Worm (Caenorhabditis elegans) whole organism, young adult: Measurements from ENCODE around the gene W02B3.4.

Source experiments
- C17E4.6 ChIP-seq: fragments of 200-800 bp; sonication (Bioruptor generic); IDR thresholded peaks from 2 replicates; pipeline ENCODE4 v1.3.6; 2022; ENCODE audit warnings: missing genetic modification reagents, missing genetic modification characterization, missing compliant biosample characterization
- F10E7.11 ChIP-seq: sonication (generic microtip); optimal IDR thresholded peaks from 2 replicates; lab custom pipeline; 2017; ENCODE audit warnings: mild to moderate bottlenecking, missing genetic modification characterization, moderate library complexity, missing compliant biosample characterization
- F55B11.4 ChIP-seq: sonication (generic microtip); optimal IDR thresholded peaks from 2 replicates; lab custom pipeline; 2016; ENCODE audit warnings: missing compliant biosample characterization, missing genetic modification characterization, borderline replicate concordance; ENCODE audit not compliant: insufficient read depth
- K11D2.4 ChIP-seq: fragments of 200-800 bp; sonication (Bioruptor generic); IDR thresholded peaks from 2 replicates; pipeline ENCODE4 v1.3.6; 2022; ENCODE audit warnings: missing genetic modification reagents, missing genetic modification characterization, missing compliant biosample characterization
- K12H6.12 ChIP-seq: fragments of 200-800 bp; sonication (Bioruptor generic); optimal IDR thresholded peaks from 2 replicates; lab custom pipeline; 2018; ENCODE audit warnings: mild to moderate bottlenecking, missing genetic modification characterization, missing compliant biosample characterization
- Y56A3A.18 ChIP-seq: fragments of 200-800 bp; sonication (Bioruptor generic); IDR thresholded peaks from 2 replicates; pipeline ENCODE4 v1.3.6; 2022; ENCODE audit warnings: missing genetic modification reagents, missing genetic modification characterization, missing compliant biosample characterization
- ama-1 ChIP-seq, 3 experiments: fragments of 150-350 bp in 1 of 3; sonication (generic microtip) in 2 of 3; optimal IDR thresholded peaks; 2 replicates each; lab custom pipeline; 2014 to 2018; ENCODE audit warnings: missing biosample characterization in 2 of 3, missing genetic modification characterization in 2 of 3, missing genetic modification reagents in 2 of 3
- aptf-2 ChIP-seq: fragments of 200-800 bp; sonication (Bioruptor generic); conservative IDR thresholded peaks from 2 replicates; pipeline ENCODE4 v1.3.6; 2022; ENCODE audit warnings: missing genetic modification reagents, missing genetic modification characterization, missing compliant biosample characterization
- attf-3 ChIP-seq: fragments of 200-800 bp; sonication (Bioruptor generic); conservative IDR thresholded peaks from 2 replicates; pipeline ENCODE4 v1.3.6; 2022; ENCODE audit warnings: missing genetic modification reagents, missing genetic modification characterization, missing compliant biosample characterization
- attf-6 ChIP-seq: fragments of 200-800 bp; sonication (Bioruptor generic); IDR thresholded peaks from 2 replicates; pipeline ENCODE4 v1.3.6; 2022; ENCODE audit warnings: missing genetic modification reagents, missing genetic modification characterization, missing compliant biosample characterization
- cebp-1 ChIP-seq, 2 experiments: fragments of 200-800 bp in 1 of 2; sonication (Bioruptor generic) in 1 of 2; sonication (generic microtip) in 1 of 2; IDR thresholded peaks in 1 of 2; optimal IDR thresholded peaks in 1 of 2; 2 replicates each; pipeline versions ENCODE4 v1.3.6 to Lab custom; 2017 to 2022; ENCODE audit warnings: missing compliant biosample characterization in 2 of 2, missing genetic modification characterization in 2 of 2, mild to moderate bottlenecking in 1 of 2, missing genetic modification reagents in 1 of 2, moderate library complexity in 1 of 2
- ceh-27 ChIP-seq: fragments of 200-800 bp; sonication (Bioruptor generic); optimal IDR thresholded peaks from 2 replicates; lab custom pipeline; 2018; ENCODE audit warnings: mild to moderate bottlenecking, missing genetic modification characterization, moderate library complexity, missing compliant biosample characterization
- dox-1 ChIP-seq: fragments of 200-800 bp; sonication (Bioruptor generic); IDR thresholded peaks from 2 replicates; pipeline ENCODE4 v1.3.6; 2022; ENCODE audit warnings: missing genetic modification reagents, missing genetic modification characterization, missing compliant biosample characterization
- dpff-1 ChIP-seq: sonication (generic microtip); optimal IDR thresholded peaks from 2 replicates; lab custom pipeline; 2017; ENCODE audit warnings: mild to moderate bottlenecking, missing genetic modification characterization, missing compliant biosample characterization
- efl-1 ChIP-seq: fragments of 150-350 bp; optimal IDR thresholded peaks from 2 replicates; lab custom pipeline; 2014; ENCODE audit warnings: missing biosample characterization, missing genetic modification reagents, missing genetic modification characterization
- egl-44 ChIP-seq: fragments of 200-800 bp; sonication (Bioruptor generic); IDR thresholded peaks from 2 replicates; pipeline ENCODE4 v1.3.6; 2022; ENCODE audit warnings: missing genetic modification reagents, missing genetic modification characterization, missing compliant biosample characterization
- him-1 ChIP-seq: sonication (generic microtip); optimal IDR thresholded peaks from 2 replicates; lab custom pipeline; 2016; ENCODE audit warnings: missing genotype, missing genetic modification reagents, missing genetic modification characterization, missing compliant biosample characterization
- hmg-1.2 ChIP-seq: fragments of 200-800 bp; sonication (Bioruptor generic); IDR thresholded peaks from 2 replicates; pipeline ENCODE4 v1.3.6; 2022; ENCODE audit warnings: missing genetic modification reagents, missing genetic modification characterization, missing compliant biosample characterization
- hsf-1 ChIP-seq: fragments of 200-800 bp; sonication (Bioruptor generic); IDR thresholded peaks from 2 replicates; pipeline ENCODE4 v1.3.6; 2022; ENCODE audit warnings: missing genetic modification reagents, missing genetic modification characterization, missing compliant biosample characterization
- lin-26 ChIP-seq: fragments of 200-800 bp; sonication (Bioruptor generic); IDR thresholded peaks from 2 replicates; pipeline ENCODE4 v1.3.6; 2022; ENCODE audit warnings: missing genetic modification reagents, missing genetic modification characterization, missing compliant biosample characterization
- lin-35 ChIP-seq, 3 experiments: fragments of 150-350 bp in 2 of 3; sonication (generic microtip) in 1 of 3; optimal IDR thresholded peaks; 2 replicates each; lab custom pipeline; 2014 to 2018; ENCODE audit warnings: missing biosample characterization in 3 of 3, missing genetic modification characterization in 3 of 3, missing genetic modification reagents in 3 of 3
- lin-40 ChIP-seq: sonication (generic microtip); optimal IDR thresholded peaks from 2 replicates; lab custom pipeline; 2016; ENCODE audit warnings: missing genetic modification characterization, mild to moderate bottlenecking, missing compliant biosample characterization, missing genotype, missing genetic modification reagents
- madf-6 ChIP-seq: fragments of 200-800 bp; sonication (Bioruptor generic); IDR thresholded peaks from 2 replicates; pipeline ENCODE4 v1.3.6; 2022; ENCODE audit warnings: missing genetic modification reagents, missing genetic modification characterization, missing compliant biosample characterization
- mcd-1 ChIP-seq: fragments of 200-800 bp; sonication (Bioruptor generic); IDR thresholded peaks from 2 replicates; pipeline ENCODE4 v1.3.6; 2022; ENCODE audit warnings: missing genetic modification reagents, missing genetic modification characterization, missing compliant biosample characterization
- mes-4 ChIP-seq: sonication (generic microtip); optimal IDR thresholded peaks from 2 replicates; lab custom pipeline; 2016; ENCODE audit warnings: missing genotype, missing genetic modification characterization, missing compliant biosample characterization
- mxl-1 ChIP-seq: sonication (generic microtip); optimal IDR thresholded peaks from 2 replicates; lab custom pipeline; 2016; ENCODE audit warnings: missing genetic modification characterization, missing compliant biosample characterization
- nfya-2 ChIP-seq: fragments of 200-800 bp; sonication (Bioruptor generic); IDR thresholded peaks from 2 replicates; pipeline ENCODE4 v1.3.6; 2022; ENCODE audit warnings: missing genetic modification reagents, missing genetic modification characterization, missing compliant biosample characterization
- nfyb-1 ChIP-seq: fragments of 200-800 bp; sonication (Bioruptor generic); IDR thresholded peaks from 2 replicates; pipeline ENCODE4 v1.3.6; 2022; ENCODE audit warnings: missing genetic modification reagents, missing genetic modification characterization, missing compliant biosample characterization
- nhr-120 ChIP-seq: fragments of 200-800 bp; sonication (Bioruptor generic); IDR thresholded peaks from 2 replicates; pipeline ENCODE4 v1.3.6; 2022; ENCODE audit warnings: missing genetic modification characterization, missing compliant biosample characterization
- nhr-27 ChIP-seq: fragments of 200-800 bp; sonication (Bioruptor generic); optimal IDR thresholded peaks from 2 replicates; lab custom pipeline; 2018; ENCODE audit warnings: mild to moderate bottlenecking, missing genetic modification characterization, moderate library complexity, missing compliant biosample characterization
- pbrm-1 ChIP-seq: fragments of 200-800 bp; sonication (Bioruptor generic); IDR thresholded peaks from 2 replicates; pipeline ENCODE4 v1.3.6; 2022; ENCODE audit warnings: missing genetic modification reagents, missing genetic modification characterization, missing compliant biosample characterization
- rcor-1 ChIP-seq: fragments of 200-800 bp; sonication (Bioruptor generic); IDR thresholded peaks from 2 replicates; pipeline ENCODE4 v1.3.6; 2022; ENCODE audit warnings: missing genetic modification reagents, missing genetic modification characterization, missing compliant biosample characterization
- sea-2 ChIP-seq: fragments of 200-800 bp; sonication (Bioruptor generic); IDR thresholded peaks from 2 replicates; pipeline ENCODE4 v1.3.6; 2022; ENCODE audit warnings: missing genetic modification characterization, missing compliant biosample characterization
- zfh-2 ChIP-seq: fragments of 200-800 bp; sonication (Bioruptor generic); conservative IDR thresholded peaks from 2 replicates; pipeline ENCODE4 v1.3.6; 2022; ENCODE audit warnings: missing genetic modification reagents, missing genetic modification characterization, missing compliant biosample characterization
- ztf-25 ChIP-seq: fragments of 200-800 bp; sonication (Bioruptor generic); IDR thresholded peaks from 2 replicates; pipeline ENCODE4 v1.3.6; 2022; ENCODE audit warnings: missing genetic modification reagents, missing genetic modification characterization, missing compliant biosample characterization
- ztf-6 ChIP-seq: fragments of 200-800 bp; sonication (Bioruptor generic); IDR thresholded peaks from 2 replicates; pipeline ENCODE4 v1.3.6; 2022; ENCODE audit warnings: missing genetic modification reagents, missing genetic modification characterization, missing compliant biosample characterization

W02B3.4 gene

ce11 chrIII:668303-668893 lies 14.8 kb downstream of the W02B3.4 start, which contains the start of gene W02B3.3:
TSS of gene W02B3.3 (minus strand) at chrIII:668433.
- TF ChIP-seq attf-6 (GFP tag; lab: Robert Waterston, UW) (no peak), nfya-2 (no peak), hsf-1 (GFP tag; lab: Robert Waterston, UW) (no peak), aptf-2 (GFP tag; lab: Robert Waterston, UW) (no peak), zfh-2 (peak; percentile 87), dox-1 (peak; percentile 17; the same call in 1 of the 2 replicates), nfyb-1 (GFP tag; lab: Robert Waterston, UW) (no peak), nhr-27 (no peak), pbrm-1 (GFP tag; lab: Robert Waterston, UW) (0 out of 2 replicates have a peak, but pooled peaks have one; percentile 16), lin-35 (GFP tag; optimal IDR thresholded peaks at IDR 0.05; lab: Kevin White, UChicago) (peak in 1 of 3 experiments; percentile 45), mxl-1 (no peak), egl-44 (GFP tag; lab: Robert Waterston, UW) (peak; percentile 26; the same call in 1 of the 2 replicates), lin-26 (GFP tag; lab: Robert Waterston, UW) (no peak), mes-4 (tag; lab: Kevin White, UChicago) (no peak), lin-40 (peak; percentile 57), hmg-1.2 (peak; percentile 41; the same call in 1 of the 2 replicates), madf-6 (GFP tag; lab: Robert Waterston, UW) (no peak), K12H6.12 (tag; lab: Kevin White, UChicago) (peak; percentile 59), ztf-25 (GFP tag; lab: Robert Waterston, UW) (no peak), mcd-1 (peak; percentile 39; the same call in 1 of the 2 replicates), nhr-120 (GFP tag; lab: Robert Waterston, UW) (no peak), ama-1 (optimal IDR thresholded peaks at IDR 0.05; lab: Kevin White, UChicago) (no peak), ama-1 (GFP tag; optimal IDR thresholded peaks at IDR 0.05; lab: Kevin White, UChicago) (no peak), ceh-27 (GFP tag; lab: Kevin White, UChicago) (peak; percentile 66), K11D2.4 (GFP tag; lab: Robert Waterston, UW) (no peak)

ce11 chrIII:665173-665757 lies 18.0 kb downstream of the W02B3.4 start, which contains the start of gene C09F5.3:
TSS of gene C09F5.3 (minus strand) at chrIII:665266.
- TF ChIP-seq Y56A3A.18 (no peak), zfh-2 (peak; percentile 42; the same call in 1 of the 2 replicates), egl-44 (GFP tag; lab: Robert Waterston, UW) (no peak), mxl-1 (no peak), ztf-6 (GFP tag; lab: Robert Waterston, UW) (no peak), rcor-1 (no peak), dpff-1 (tag; lab: Kevin White, UChicago) (no peak)
- TF ChIP-seq, all 124 proteins: peak for 1

- TF ChIP-seq cebp-1 (GFP tag; IDR thresholded peaks at IDR 0.05; lab: Robert Waterston, UW) (no peak), cebp-1 (tag; optimal IDR thresholded peaks at IDR 0.05; lab: Kevin White, UChicago) (no peak), sea-2 (GFP tag; lab: Robert Waterston, UW) (no peak), K11D2.4 (GFP tag; lab: Robert Waterston, UW) (no peak), F55B11.4 (tag; lab: Kevin White, UChicago) (no peak), F10E7.11 (tag; lab: Kevin White, UChicago) (no peak), efl-1 (no peak), attf-3 (GFP tag; lab: Robert Waterston, UW) (no peak), him-1 (tag; lab: Kevin White, UChicago) (no peak), C17E4.6 (no peak)
Measured at ce11 chrIII:658357-658756, 24.9 kb downstream of the W02B3.4 start, which contains the start of gene C09F5.1. TSS of gene C09F5.1 (plus strand) at chrIII:658709.
